Fruit fly (Drosophila melanogaster) S2 (cell line): ENCODE data around the gene CG11267.

Source experiments
- CG8478 ChIP-seq: fragments of >200 bp; optimal IDR thresholded peaks from 2 replicates; lab custom pipeline; 2018
- CTCF ChIP-seq, 2 experiments: fragments of >200 bp; optimal IDR thresholded peaks; 2 replicates each; lab custom pipeline; 2018

CG11267 gene

DNA sequence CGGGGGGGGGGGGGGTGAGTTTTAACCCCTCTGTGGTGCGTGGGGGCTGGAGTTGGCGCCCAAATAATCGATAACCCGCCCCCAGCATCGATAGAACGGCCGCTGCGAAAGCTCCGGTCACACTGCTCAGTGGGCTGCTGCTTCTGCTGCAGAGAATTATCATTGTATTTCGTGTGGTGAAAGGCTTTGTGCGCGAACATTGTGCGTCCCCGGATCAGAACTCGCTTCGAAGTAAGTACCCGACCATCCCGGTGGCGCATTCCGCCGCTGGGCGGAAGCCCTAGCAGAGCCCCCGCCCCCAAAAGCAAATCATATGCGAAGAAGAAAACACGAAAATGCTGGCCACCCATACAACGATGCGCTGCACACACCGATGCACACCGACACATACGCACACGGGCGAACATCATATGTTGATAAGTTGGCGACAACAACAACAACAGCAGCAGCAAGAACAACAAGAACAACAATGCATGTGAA lies 28.5 kb downstream of the CG11267 start, which contains the start of gene Syx13:
TSS of gene Syx13 (plus strand) at position 100 of the 480 bp plus-strand sequence.
- TF ChIP-seq CG8478 = no peak
- no peak for TF ChIP-seq CTCF (optimal IDR thresholded peaks at IDR 0.05; lab: Kevin White, UChicago)

DNA sequence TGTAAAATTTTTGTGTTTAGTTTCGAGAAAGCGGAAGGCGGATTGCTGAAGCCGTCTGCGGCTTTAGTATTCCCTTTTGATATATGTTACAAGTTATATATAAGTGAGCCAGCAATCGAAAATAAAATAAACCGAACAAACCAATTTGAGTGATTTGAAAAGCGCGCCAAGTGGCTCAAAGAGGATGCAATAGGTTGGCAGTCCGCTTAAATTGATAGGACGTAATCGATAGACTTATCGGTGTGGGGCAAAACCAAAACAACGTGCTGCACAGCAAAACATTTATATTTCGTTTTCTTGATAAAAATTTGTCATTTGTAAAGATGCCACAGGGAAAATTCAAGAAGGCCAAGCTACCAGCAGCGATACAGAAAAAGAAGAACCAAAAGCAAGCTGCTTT lies 30.9 kb downstream of the CG11267 start, which contains the start of gene CG11279:
TSS of gene CG11279 (plus strand) at position 220 of the 400 bp plus-strand sequence.
- no peak for TF ChIP-seq CTCF (optimal IDR thresholded peaks at IDR 0.05; lab: Kevin White, UChicago)
- no peak for TF ChIP-seq CG8478

DNA sequence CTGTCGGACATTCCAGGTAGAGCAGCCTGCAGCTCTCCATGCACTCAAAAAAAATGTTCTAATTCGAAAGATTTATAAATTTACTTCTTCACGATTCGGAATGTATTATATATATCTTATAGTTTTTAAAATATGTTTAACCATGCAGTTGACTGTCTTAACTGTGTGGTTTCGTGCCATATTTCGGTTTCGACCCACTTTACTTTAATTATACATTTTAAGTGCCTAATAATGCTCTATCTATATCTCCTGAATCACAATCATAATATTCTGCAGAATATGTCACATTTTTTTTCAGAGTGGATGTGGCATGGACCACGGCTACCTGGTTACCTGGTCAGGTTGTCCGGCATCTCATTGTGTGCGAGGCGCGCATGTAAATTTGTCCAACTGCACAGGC lies 33.8 kb downstream of the CG11267 start:
- TF ChIP-seq CG8478 = no peak
- TF ChIP-seq CTCF (optimal IDR thresholded peaks at IDR 0.05; lab: Kevin White, UChicago) = no peak

DNA sequence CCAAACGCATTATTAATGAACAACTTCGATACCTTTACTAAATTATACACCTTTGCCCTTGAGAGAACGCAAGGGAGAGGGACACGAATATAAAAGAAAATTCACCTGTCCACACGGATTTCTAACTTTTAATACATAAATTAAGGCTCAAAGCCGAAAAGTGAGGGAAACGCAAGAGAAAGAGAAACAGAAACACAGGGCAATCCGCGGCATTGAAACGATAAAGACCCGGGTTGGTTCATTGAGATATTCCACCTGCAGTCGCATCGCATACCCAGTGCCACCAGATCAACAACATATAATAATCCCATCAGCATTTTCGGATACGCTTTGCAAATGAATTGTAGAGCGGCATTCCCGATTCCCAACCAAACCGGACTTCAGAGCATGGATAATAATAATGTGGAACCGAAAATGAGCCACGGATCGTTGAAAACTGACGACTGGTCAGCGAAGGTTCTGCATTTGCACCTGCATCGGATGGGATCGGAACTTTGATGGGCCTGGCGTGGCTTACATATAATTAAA lies 34.9 kb downstream of the CG11267 start:
- TF ChIP-seq CTCF (optimal IDR thresholded peaks at IDR 0.05; lab: Kevin White, UChicago) (no peak), CG8478 (no peak)

DNA sequence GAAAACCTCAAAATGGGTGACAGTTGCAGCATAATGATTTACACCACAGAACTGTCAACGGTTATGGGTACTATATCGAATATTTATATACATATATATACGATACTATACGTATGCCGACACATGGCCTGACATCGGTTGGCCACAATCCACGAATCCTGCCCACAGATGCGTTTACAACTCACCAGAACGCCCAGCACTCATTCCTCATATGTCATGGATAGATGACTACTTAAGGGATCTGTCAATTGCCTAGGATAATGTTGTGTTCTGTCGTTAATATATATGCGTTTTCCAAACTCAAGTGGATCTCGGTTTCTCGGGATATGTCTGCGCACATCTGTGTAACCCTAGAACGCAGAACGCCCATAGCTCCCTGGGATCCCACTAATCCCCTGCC lies 42.6 kb downstream of the CG11267 start:
- TF ChIP-seq CG8478 (no peak), CTCF (optimal IDR thresholded peaks at IDR 0.05; lab: Kevin White, UChicago) (no peak)

DNA sequence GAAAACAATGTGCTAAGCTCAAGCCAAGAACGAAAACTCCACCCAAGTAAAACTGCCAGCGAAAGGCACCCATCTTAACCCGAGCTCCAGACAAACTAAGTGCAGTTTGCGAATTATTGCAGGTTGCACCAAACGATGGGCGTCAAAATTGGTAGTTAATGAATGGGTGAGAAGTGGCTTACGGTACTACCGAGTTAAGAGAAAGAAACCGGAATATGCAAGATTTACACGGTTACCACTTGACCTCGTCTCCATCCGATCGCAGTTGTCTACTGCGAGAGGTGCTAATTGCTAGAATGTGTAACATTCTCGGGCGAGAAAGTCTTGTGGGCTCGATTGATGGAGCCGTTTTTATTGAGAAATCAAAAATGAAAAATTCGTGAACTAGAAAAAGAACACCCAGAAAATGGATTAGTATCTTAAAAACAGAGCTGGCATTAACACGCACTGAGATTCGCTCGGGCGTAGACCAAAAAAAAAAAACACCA lies 45.5 kb downstream of the CG11267 start, which contains the start of the genes CG14115 and CG34428:
TSS of gene CG14115 (minus strand) at position 101 of the 488 bp plus-strand sequence.
TSS of gene CG34428 (plus strand) at position 438 of the 488 bp plus-strand sequence.
- TF ChIP-seq CTCF (optimal IDR thresholded peaks at IDR 0.05; lab: Kevin White, UChicago) (no peak), CG8478 (no peak)

DNA sequence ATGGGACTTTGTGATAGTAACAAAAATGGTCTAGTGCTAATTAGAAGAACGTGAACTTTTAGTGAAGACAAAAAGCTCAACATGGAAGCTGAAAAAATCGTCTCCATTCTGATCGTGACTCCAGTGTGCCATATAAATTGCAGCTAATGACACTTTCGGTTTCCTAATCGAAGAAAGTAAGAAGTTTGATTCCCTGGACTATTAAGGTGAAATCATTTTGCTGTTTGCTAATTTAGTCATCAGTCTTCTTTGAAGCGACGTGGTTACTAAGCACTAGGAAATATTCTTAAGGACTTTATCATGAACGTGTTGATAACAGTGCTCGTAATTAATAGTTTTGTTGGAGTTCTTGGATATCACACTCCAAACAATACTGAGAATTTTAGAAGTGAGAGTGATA lies 46.9 kb downstream of the CG11267 start, which contains the start of gene CG34429:
TSS of gene CG34429 (plus strand) at position 301 of the 400 bp plus-strand sequence.
- TF ChIP-seq CTCF (optimal IDR thresholded peaks at IDR 0.05; lab: Kevin White, UChicago) (no peak), CG8478 (no peak)

DNA sequence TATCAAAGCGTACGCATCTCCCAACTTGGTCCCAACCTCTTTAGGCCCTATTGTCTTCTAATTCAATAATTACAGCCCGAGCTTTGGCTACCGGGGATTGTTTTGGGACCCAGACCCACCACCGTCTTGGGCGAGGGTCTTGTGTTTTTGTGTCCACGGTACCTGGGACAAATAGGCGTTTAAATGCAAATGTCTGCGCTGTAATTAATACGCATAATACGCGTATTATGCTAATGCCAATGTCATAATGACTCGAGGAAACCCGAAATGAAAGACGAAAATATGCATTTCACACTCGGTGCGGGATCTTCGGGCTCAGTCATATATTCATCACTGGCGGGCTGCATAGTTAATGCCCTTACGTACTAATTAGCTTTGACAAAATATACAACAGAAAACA lies 48.5 kb downstream of the CG11267 start:
- TF ChIP-seq CG8478 = no peak
- no peak for TF ChIP-seq CTCF (optimal IDR thresholded peaks at IDR 0.05; lab: Kevin White, UChicago)

DNA sequence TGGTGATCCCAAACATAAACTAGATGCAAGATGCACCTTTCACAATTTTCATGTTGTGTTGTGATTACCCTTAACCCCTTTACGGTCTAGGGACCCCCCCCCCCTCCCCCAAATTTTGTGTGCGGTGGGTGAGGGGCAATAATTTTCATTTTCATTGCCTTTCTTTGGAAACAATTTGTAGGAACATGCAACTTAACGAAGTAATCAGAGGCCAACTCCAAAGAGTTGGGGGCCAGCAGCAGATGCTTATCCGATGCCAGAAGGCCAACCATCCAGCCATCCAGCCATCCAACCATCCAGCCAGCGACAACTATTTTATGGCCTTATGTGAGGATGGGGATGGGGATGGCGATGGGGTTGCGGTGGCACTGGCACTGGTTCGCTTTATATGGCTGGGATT lies 49.1 kb downstream of the CG11267 start:
- no peak for TF ChIP-seq CG8478
- no peak for TF ChIP-seq CTCF (optimal IDR thresholded peaks at IDR 0.05; lab: Kevin White, UChicago)

DNA sequence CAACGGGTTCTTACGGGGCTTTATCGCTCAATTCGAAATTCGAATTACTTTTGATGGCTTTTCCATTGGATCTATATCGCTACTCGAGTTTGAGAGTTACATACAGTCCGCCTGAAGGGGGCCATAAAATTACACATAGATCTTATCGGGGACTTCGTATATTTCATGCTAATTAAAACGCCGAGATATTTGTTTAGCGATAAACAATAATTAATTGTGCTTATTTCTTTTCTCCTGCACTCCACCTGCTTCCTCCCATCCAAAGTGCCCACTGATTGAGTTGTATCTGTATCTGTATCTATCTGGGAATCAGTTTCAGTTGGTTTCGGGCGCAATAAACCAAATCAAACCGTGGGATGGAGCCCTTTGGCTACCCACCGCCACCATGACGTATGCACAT lies 49.8 kb downstream of the CG11267 start:
- no peak for TF ChIP-seq CG8478
- no peak for TF ChIP-seq CTCF (optimal IDR thresholded peaks at IDR 0.05; lab: Kevin White, UChicago)

DNA sequence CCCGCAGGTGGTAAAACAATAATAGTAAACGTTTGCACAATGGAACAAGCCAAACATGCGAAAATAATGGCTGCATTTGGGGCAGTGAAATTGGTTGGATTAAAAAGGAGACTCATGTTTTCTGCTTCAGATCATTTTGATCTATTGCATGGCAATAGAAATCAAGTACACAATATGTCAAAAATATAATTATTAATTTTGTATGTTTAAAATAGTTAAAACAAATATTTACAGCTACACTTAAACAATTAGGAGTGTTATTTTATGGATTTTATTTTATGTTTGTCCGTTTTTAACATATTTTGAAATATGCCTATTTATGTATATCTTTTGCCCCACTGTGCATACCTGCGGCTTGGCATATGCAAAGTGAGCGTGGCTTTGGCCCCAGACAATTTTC lies 50.4 kb downstream of the CG11267 start:
- TF ChIP-seq CG8478 (no peak), CTCF (optimal IDR thresholded peaks at IDR 0.05; lab: Kevin White, UChicago) (no peak)
